Fruit fly (Drosophila melanogaster) whole organism, embryonic: ENCODE results near the gene Gr61a.

Experiments used
- B-H1 ChIP-seq: fragments of 200-800 bp; sonication (Bioruptor generic); IDR thresholded peaks from 3 replicates; pipeline ENCODE4 v1.3.6; 2022; ENCODE audit warnings: missing biosample characterization, missing genetic modification characterization
- CG10267 ChIP-seq: fragments of 200-800 bp; sonication (Bioruptor generic); optimal IDR thresholded peaks from 2 replicates; lab custom pipeline; 2018; ENCODE audit warnings: missing biosample characterization, mild to moderate bottlenecking, missing genetic modification characterization, moderate library complexity
- CG10431 ChIP-seq: fragments of 200-800 bp; sonication (Bioruptor generic); optimal IDR thresholded peaks from 3 replicates; lab custom pipeline; 2018; ENCODE audit warnings: missing biosample characterization, mild to moderate bottlenecking, missing genetic modification characterization
- CG11723 ChIP-seq: fragments of 200-800 bp; sonication (Bioruptor generic); optimal IDR thresholded peaks from 2 replicates; lab custom pipeline; 2017; ENCODE audit warnings: missing biosample characterization, mild to moderate bottlenecking, missing genetic modification characterization
- CG12299 ChIP-seq: fragments of 200-800 bp; sonication (Bioruptor generic); optimal IDR thresholded peaks from 2 replicates; lab custom pipeline; 2018; ENCODE audit warnings: missing biosample characterization, mild to moderate bottlenecking, missing genetic modification characterization
- CG15073 ChIP-seq: fragments of 200-800 bp; sonication (Bioruptor generic); optimal IDR thresholded peaks from 2 replicates; lab custom pipeline; 2016; ENCODE audit warnings: missing biosample characterization, missing genetic modification characterization
- CG16813 ChIP-seq: fragments of 200-800 bp; sonication (Bioruptor generic); IDR thresholded peaks from 3 replicates; pipeline ENCODE4 v1.3.6; 2022; ENCODE audit warnings: missing biosample characterization, missing genetic modification characterization; ENCODE audit not compliant: partially characterized antibody
- CG16863 ChIP-seq: fragments of 200-800 bp; sonication (Bioruptor generic); optimal IDR thresholded peaks from 3 replicates; lab custom pipeline; 2016; ENCODE audit warnings: missing biosample characterization, missing genetic modification characterization
- CG17359 ChIP-seq: fragments of 200-800 bp; sonication (Bioruptor generic); optimal IDR thresholded peaks from 3 replicates; lab custom pipeline; 2018; ENCODE audit warnings: missing biosample characterization, mild to moderate bottlenecking, missing genetic modification characterization, moderate library complexity
- CG2712 ChIP-seq: fragments of 200-800 bp; optimal IDR thresholded peaks from 3 replicates; lab custom pipeline; 2019; ENCODE audit warnings: missing biosample characterization, mild to moderate bottlenecking, missing genetic modification characterization, moderate library complexity
- CG32532 ChIP-seq: fragments of 200-800 bp; sonication (Bioruptor generic); IDR thresholded peaks from 2 replicates; pipeline ENCODE4 v1.3.6; 2022; ENCODE audit warnings: missing biosample characterization, missing genetic modification characterization
- CG32772 ChIP-seq: fragments of 200-800 bp; sonication (Bioruptor generic); IDR thresholded peaks from 2 replicates; pipeline ENCODE4 v1.3.6; 2022; ENCODE audit warnings: missing biosample characterization, missing genetic modification characterization
- CG3281 ChIP-seq: fragments of 200-800 bp; sonication (Bioruptor generic); optimal IDR thresholded peaks from 3 replicates; lab custom pipeline; 2017; ENCODE audit warnings: missing biosample characterization, mild to moderate bottlenecking, missing genetic modification characterization
- CG7372 ChIP-seq: fragments of 200-800 bp; sonication (Bioruptor generic); IDR thresholded peaks from 2 replicates; pipeline ENCODE4 v1.3.6; 2022; ENCODE audit warnings: missing biosample characterization, missing genetic modification characterization
- CG7963 ChIP-seq: fragments of 200-800 bp; sonication (Bioruptor generic); IDR thresholded peaks from 3 replicates; pipeline ENCODE4 v1.3.6; 2022; ENCODE audit warnings: missing biosample characterization, missing genetic modification characterization; ENCODE audit not compliant: partially characterized antibody
- CG8281 ChIP-seq: fragments of 200-800 bp; sonication (Bioruptor generic); optimal IDR thresholded peaks from 2 replicates; lab custom pipeline; 2018; ENCODE audit warnings: missing biosample characterization, mild to moderate bottlenecking, missing genetic modification characterization, moderate library complexity
- CG8359 ChIP-seq: fragments of 200-800 bp; sonication (Bioruptor generic); optimal IDR thresholded peaks from 2 replicates; lab custom pipeline; 2017; ENCODE audit warnings: missing biosample characterization, mild to moderate bottlenecking, missing genetic modification characterization, borderline replicate concordance
- CG9797 ChIP-seq: fragments of 200-800 bp; sonication (Bioruptor generic); optimal IDR thresholded peaks from 3 replicates; lab custom pipeline; 2018; ENCODE audit warnings: missing biosample characterization, mild to moderate bottlenecking, missing genetic modification characterization
- CG9932 ChIP-seq: fragments of 200-800 bp; sonication (Bioruptor generic); IDR thresholded peaks from 2 replicates; pipeline ENCODE4 v1.3.6; 2022; ENCODE audit warnings: missing biosample characterization, missing genetic modification characterization
- Chrac-16 ChIP-seq: fragments of 200-800 bp; sonication (Bioruptor generic); optimal IDR thresholded peaks from 3 replicates; lab custom pipeline; 2016; ENCODE audit warnings: missing biosample characterization, missing genetic modification characterization
- Dfd ChIP-seq, 2 experiments: fragments of >200 bp; optimal IDR thresholded peaks; 2 replicates each; lab custom pipeline; 2017; ENCODE audit warnings: missing biosample characterization in 2 of 2, missing genetic modification characterization in 2 of 2
- Eip74EF ChIP-seq, 2 experiments: fragments of 200-800 bp in 1 of 2; fragments of >200 bp in 1 of 2; sonication (Bioruptor generic) in 1 of 2; optimal IDR thresholded peaks; 2 replicates each; lab custom pipeline; 2017 to 2019; ENCODE audit warnings: missing biosample characterization in 2 of 2, missing genetic modification characterization in 2 of 2, mild to moderate bottlenecking in 1 of 2, moderate library complexity in 1 of 2
- HHEX ChIP-seq: fragments of 200-800 bp; sonication (Bioruptor generic); optimal IDR thresholded peaks from 3 replicates; lab custom pipeline; 2017; ENCODE audit warnings: missing biosample characterization, mild to moderate bottlenecking, missing genetic modification characterization, missing genetic modification reagents
- Hand ChIP-seq: fragments of 200-800 bp; sonication (Bioruptor generic); optimal IDR thresholded peaks from 2 replicates; lab custom pipeline; 2017; ENCODE audit warnings: mild to moderate bottlenecking, missing biosample characterization, missing genetic modification reagents, missing genetic modification characterization
- NfI ChIP-seq: fragments of 200-800 bp; sonication (Bioruptor generic); optimal IDR thresholded peaks from 3 replicates; lab custom pipeline; 2018; ENCODE audit warnings: missing biosample characterization, mild to moderate bottlenecking, missing genetic modification characterization, moderate library complexity
- Oaz ChIP-seq: fragments of 200-800 bp; sonication (Bioruptor generic); IDR thresholded peaks from 2 replicates; pipeline ENCODE4 v1.3.6; 2022; ENCODE audit warnings: missing biosample characterization, missing genetic modification characterization
- Poxn ChIP-seq: fragments of 200-800 bp; sonication (Bioruptor generic); IDR thresholded peaks from 2 replicates; pipeline ENCODE4 v1.3.6; 2022; ENCODE audit warnings: missing biosample characterization, missing genetic modification characterization
- Spps ChIP-seq: fragments of 200-800 bp; sonication (Bioruptor generic); optimal IDR thresholded peaks from 2 replicates; lab custom pipeline; 2018; ENCODE audit warnings: missing biosample characterization, mild to moderate bottlenecking, missing genetic modification characterization
- aop ChIP-seq: fragments of 200-800 bp; sonication (Bioruptor generic); IDR thresholded peaks from 2 replicates; pipeline ENCODE4 v1.3.6; 2022; ENCODE audit warnings: missing biosample characterization, missing genetic modification characterization
- bowl ChIP-seq: fragments of 200-800 bp; sonication (Bioruptor generic); IDR thresholded peaks from 2 replicates; pipeline ENCODE4 v1.3.6; 2022; ENCODE audit warnings: missing biosample characterization, missing genetic modification characterization
- dimm ChIP-seq: fragments of 200-800 bp; sonication (Bioruptor generic); IDR thresholded peaks from 2 replicates; pipeline ENCODE4 v1.3.6; 2022; ENCODE audit warnings: missing biosample characterization, missing genetic modification characterization
- dmrt99B ChIP-seq: fragments of 200-800 bp; sonication (Bioruptor generic); optimal IDR thresholded peaks from 2 replicates; lab custom pipeline; 2018; ENCODE audit warnings: missing biosample characterization, mild to moderate bottlenecking, missing genetic modification characterization, moderate library complexity
- en ChIP-seq: fragments of 200-800 bp; sonication (Bioruptor generic); optimal IDR thresholded peaks from 2 replicates; lab custom pipeline; 2016; ENCODE audit warnings: missing biosample characterization, missing genetic modification characterization
- hb ChIP-seq: fragments of 200-800 bp; sonication (Bioruptor generic); IDR thresholded peaks from 3 replicates; pipeline ENCODE4 v1.3.6; 2022; ENCODE audit warnings: missing biosample characterization, missing genetic modification characterization; ENCODE audit not compliant: partially characterized antibody
- her ChIP-seq: fragments of 200-800 bp; sonication (Bioruptor generic); optimal IDR thresholded peaks from 2 replicates; lab custom pipeline; 2016; ENCODE audit warnings: missing biosample characterization, missing genetic modification characterization
- ken ChIP-seq: fragments of 200-800 bp; sonication (Bioruptor generic); IDR thresholded peaks from 3 replicates; pipeline ENCODE4 v1.3.6; 2022; ENCODE audit warnings: missing biosample characterization, missing genetic modification characterization
- klu ChIP-seq: fragments of 200-800 bp; sonication (Bioruptor generic); IDR thresholded peaks from 2 replicates; pipeline ENCODE4 v1.3.6; 2022; ENCODE audit warnings: missing biosample characterization, missing genetic modification characterization
- mld ChIP-seq: fragments of 200-800 bp; sonication (Bioruptor generic); IDR thresholded peaks from 3 replicates; pipeline ENCODE4 v1.3.6; 2022; ENCODE audit warnings: missing biosample characterization, missing genetic modification characterization; ENCODE audit not compliant: partially characterized antibody
- nom ChIP-seq: fragments of 200-800 bp; sonication (Bioruptor generic); optimal IDR thresholded peaks from 2 replicates; lab custom pipeline; 2017; ENCODE audit warnings: missing biosample characterization, missing genetic modification characterization, mild to moderate bottlenecking, moderate library complexity, missing genetic modification reagents
- pb ChIP-seq: fragments of 200-800 bp; sonication (Bioruptor generic); optimal IDR thresholded peaks from 3 replicates; lab custom pipeline; 2016; ENCODE audit warnings: missing biosample characterization, missing genetic modification characterization
- pum ChIP-seq: fragments of 200-800 bp; sonication (Bioruptor generic); optimal IDR thresholded peaks from 2 replicates; lab custom pipeline; 2016; ENCODE audit warnings: missing biosample characterization, missing genetic modification characterization
- salm ChIP-seq: fragments of 200-800 bp; sonication (Bioruptor generic); optimal IDR thresholded peaks from 2 replicates; lab custom pipeline; 2018; ENCODE audit warnings: missing biosample characterization, mild to moderate bottlenecking, missing genetic modification characterization
- shn ChIP-seq: fragments of 200-800 bp; sonication (Bioruptor generic); optimal IDR thresholded peaks from 3 replicates; lab custom pipeline; 2016; ENCODE audit warnings: missing biosample characterization, missing genetic modification characterization
- stc ChIP-seq: fragments of 200-800 bp; sonication (Bioruptor generic); IDR thresholded peaks from 2 replicates; pipeline ENCODE4 v1.3.6; 2022; ENCODE audit warnings: missing biosample characterization, missing genetic modification characterization
- tgo ChIP-seq: fragments of 200-800 bp; sonication (Bioruptor generic); IDR thresholded peaks from 3 replicates; pipeline ENCODE4 v1.3.6; 2022; ENCODE audit warnings: missing biosample characterization, missing genetic modification characterization
- tna ChIP-seq: fragments of 200-800 bp; sonication (Bioruptor generic); IDR thresholded peaks from 2 replicates; pipeline ENCODE4 v1.3.6; 2022; ENCODE audit warnings: missing biosample characterization, missing genetic modification characterization; ENCODE audit not compliant: partially characterized antibody
- trh ChIP-seq: fragments of 200-800 bp; sonication (Bioruptor generic); optimal IDR thresholded peaks from 2 replicates; lab custom pipeline; 2016; ENCODE audit warnings: missing biosample characterization, missing genetic modification characterization
- vfl ChIP-seq: fragments of 200-800 bp; sonication (Bioruptor generic); optimal IDR thresholded peaks from 2 replicates; lab custom pipeline; 2016; ENCODE audit warnings: missing biosample characterization, missing genetic modification characterization
- zen ChIP-seq: fragments of 200-800 bp; sonication (Bioruptor generic); optimal IDR thresholded peaks from 3 replicates; lab custom pipeline; 2018; ENCODE audit warnings: missing biosample characterization, mild to moderate bottlenecking, missing genetic modification characterization, moderate library complexity

Gene Gr61a

dm6 chr3L:819297-819886 lies 21.9 kb upstream of the Gr61a start (continued):
- TF ChIP-seq bowl (GFP tag; lab: Robert Waterston, UW) (peak; percentile 89), nom (no peak), aop (GFP tag; lab: Robert Waterston, UW) (peak; percentile 90), tna (GFP tag; lab: Robert Waterston, UW) (no peak), NfI (GFP tag; lab: Kevin White, UChicago) (peak; percentile 86), Oaz (peak; percentile 88), mld (GFP tag; lab: Robert Waterston, UW) (no peak), Chrac-16 (peak; percentile 73), CG12299 (tag; lab: Kevin White, UChicago) (peak; percentile 59), HHEX (GFP tag; lab: Kevin White, UChicago) (peak; percentile 88), CG32772 (peak; percentile 95), pum (peak; percentile 87), ken (GFP tag; lab: Robert Waterston, UW) (peak; percentile 97), CG10267 (tag; lab: Kevin White, UChicago) (peak; percentile 63), CG16863 (GFP tag; lab: Kevin White, UChicago) (peak; percentile 85), hb (no peak), Spps (tag; lab: Kevin White, UChicago) (peak; percentile 45), zen (peak; percentile 27), trh (GFP tag; lab: Kevin White, UChicago) (peak; percentile 74), CG16813 (GFP tag; lab: Robert Waterston, UW) (no peak), her (GFP tag; lab: Kevin White, UChicago) (peak; percentile 90), Eip74EF (GFP tag; optimal IDR thresholded peaks at IDR 0.05; lab: Kevin White, UChicago) (peak in 1 of 2 experiments; percentile 77), B-H1 (GFP tag; lab: Robert Waterston, UW) (peak; percentile 92), Hand (peak; percentile 53), stc (GFP tag; lab: Robert Waterston, UW) (peak; percentile 94), CG32532 (peak; percentile 95), dimm (GFP tag; lab: Robert Waterston, UW) (peak; percentile 91), CG8281 (peak; percentile 71), CG9932 (peak; percentile 93), en (peak; percentile 85), CG7372 (GFP tag; lab: Robert Waterston, UW) (peak; percentile 92), CG8359 (GFP tag; lab: Kevin White, UChicago) (peak; percentile 57), shn (GFP tag; lab: Kevin White, UChicago) (peak; percentile 69), salm (peak; percentile 67), CG15073 (GFP tag; lab: Kevin White, UChicago) (peak; percentile 20), CG3281 (GFP tag; lab: Kevin White, UChicago) (peak; percentile 80), CG7963 (no peak), Dfd (GFP tag; optimal IDR thresholded peaks at IDR 0.05; lab: Kevin White, UChicago) (no peak), CG17359 (tag; lab: Kevin White, UChicago) (peak; percentile 92), tgo (GFP tag; lab: Robert Waterston, UW) (peak; percentile 93), CG2712 (peak; percentile 81), Poxn (GFP tag; lab: Robert Waterston, UW) (peak; percentile 33; the same call in 1 of the 2 replicates), klu (GFP tag; lab: Robert Waterston, UW) (peak; percentile 83), CG10431 (GFP tag; lab: Kevin White, UChicago) (peak; percentile 16), CG11723 (peak; percentile 76), pb (peak; percentile 87), CG9797 (no peak), vfl (GFP tag; lab: Kevin White, UChicago) (peak; percentile 80), dmrt99B (tag; lab: Kevin White, UChicago) (peak; percentile 92)
